Worm (Caenorhabditis elegans) whole organism, L4/young adult: ENCODE results near the gene cku-80.

ENCODE experiments used
- W03F9.2 ChIP-seq: fragments of 150-350 bp; optimal IDR thresholded peaks from 2 replicates; lab custom pipeline; 2014; ENCODE audit warnings: missing biosample characterization, missing genetic modification characterization
- dao-5 ChIP-seq: sonication (generic microtip); optimal IDR thresholded peaks from 2 replicates; lab custom pipeline; 2016; ENCODE audit warnings: missing genotype, missing genetic modification characterization, moderate library complexity, missing compliant biosample characterization
- him-1 ChIP-seq: sonication (generic microtip); optimal IDR thresholded peaks from 2 replicates; lab custom pipeline; 2016; ENCODE audit warnings: missing genotype, missing genetic modification reagents, missing genetic modification characterization, missing compliant biosample characterization

Gene cku-80

DNA sequence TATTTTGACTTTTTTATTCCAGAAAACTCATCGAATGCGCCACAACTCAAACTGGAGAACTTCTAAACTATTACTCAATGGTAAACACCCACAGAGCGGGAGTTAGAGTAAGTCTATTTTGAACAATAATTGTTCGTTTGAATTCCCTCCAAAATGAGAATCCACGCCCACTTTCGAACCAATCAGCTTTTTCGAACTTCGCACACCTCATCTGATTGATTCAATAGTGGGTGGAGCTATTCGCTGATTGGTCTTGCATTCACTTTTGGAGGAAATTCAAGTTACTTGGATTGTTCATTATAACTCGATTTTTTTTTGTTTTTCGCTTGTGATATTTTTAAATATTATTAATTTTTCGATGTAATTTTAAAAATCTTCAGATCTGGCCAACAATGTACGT lies 23.8 kb upstream of the cku-80 start:
- no peak for TF ChIP-seq him-1

ce11 chrIII:4397115-4397514 lies 22.5 kb upstream of the cku-80 start, which contains the start of gene R07E5.5:
Gene R07E5.5, plus strand, starts transcription at chrIII:4397415.
- no peak for TF ChIP-seq W03F9.2 (tag; lab: Kevin White, UChicago)
- no peak for TF ChIP-seq him-1
- TF ChIP-seq dao-5, result no peak

- TF ChIP-seq him-1 (no peak), W03F9.2 (tag; lab: Kevin White, UChicago) (no peak), dao-5 (no peak)
Measured at ce11 chrIII:4398463-4398862, 21.2 kb upstream of the cku-80 start, which contains the start of gene R07E5.6. Gene R07E5.6, plus strand, starts transcription at chrIII:4398763.

- TF ChIP-seq W03F9.2 (tag; lab: Kevin White, UChicago), result no peak
- no peak for TF ChIP-seq him-1
- no peak for TF ChIP-seq dao-5
Measured at ce11 chrIII:4401142-4401541, 18.5 kb upstream of the cku-80 start, which contains the start of gene R07E5.15. Gene R07E5.15, plus strand, starts transcription at chrIII:4401442.

DNA sequence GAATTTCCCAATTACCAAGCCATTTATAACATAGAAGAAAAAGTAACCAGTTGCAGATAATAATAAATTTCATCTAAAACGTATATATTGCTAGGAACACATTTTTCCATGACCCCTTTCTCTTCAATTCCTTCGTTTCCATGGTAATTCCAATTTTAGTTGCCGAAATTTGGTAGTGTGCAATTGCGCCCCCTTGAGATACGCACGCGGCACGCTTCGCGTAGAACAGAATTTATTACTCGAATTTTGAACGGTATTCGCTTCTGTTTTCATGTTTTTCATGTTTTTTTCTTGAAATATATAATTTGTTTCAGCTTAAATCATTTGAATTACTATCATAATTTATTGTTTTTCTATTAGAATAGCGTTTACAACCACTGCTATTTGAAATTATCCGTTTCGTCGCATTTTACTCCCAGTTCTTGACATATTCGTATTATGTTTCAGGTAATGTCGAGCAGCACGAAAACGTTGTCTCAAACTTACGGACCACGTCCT lies 15.3 kb upstream of the cku-80 start, which contains the start of the genes R07E5.17 and snfc-5:
TSS of gene R07E5.17 (minus strand) at position 98 of the 498 bp plus-strand sequence.
TSS of gene snfc-5 (plus strand) at position 448 of the 498 bp plus-strand sequence.
- TF ChIP-seq W03F9.2 (tag; lab: Kevin White, UChicago), result no peak
- TF ChIP-seq him-1, result no peak
- TF ChIP-seq dao-5, result no peak

ce11 chrIII:4405986-4406385 lies 13.7 kb upstream of the cku-80 start, which contains the start of gene rnp-4:
Gene rnp-4, plus strand, starts transcription at chrIII:4406286.
- TF ChIP-seq him-1 (no peak), dao-5 (no peak), W03F9.2 (tag; lab: Kevin White, UChicago) (no peak)

ce11 chrIII:4407144-4407543 lies 12.5 kb upstream of the cku-80 start, which contains the start of gene prdx-3:
Gene prdx-3, plus strand, starts transcription at chrIII:4407444.
- no peak for TF ChIP-seq dao-5

DNA sequence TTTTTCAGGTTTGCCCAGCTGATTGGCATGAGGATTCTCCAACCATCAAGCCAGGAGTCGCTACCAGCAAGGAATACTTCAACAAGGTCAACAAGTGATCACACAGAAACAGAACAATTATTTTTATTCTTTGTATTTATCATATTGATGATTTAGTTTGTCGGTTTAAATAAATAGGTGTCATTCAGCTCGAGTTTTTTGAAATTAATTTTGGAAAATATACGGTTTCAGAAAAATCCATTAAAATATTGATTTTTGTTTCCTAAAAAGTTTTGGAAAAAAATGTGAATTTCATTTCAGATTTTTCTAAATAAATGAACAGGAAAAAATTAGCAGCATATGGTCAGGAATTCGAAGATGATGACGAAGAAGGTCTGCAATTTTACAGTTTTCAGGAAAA lies 11.4 kb upstream of the cku-80 start, which contains the start of gene gpch-1:
TSS of gene gpch-1 (plus strand) at position 301 of the 400 bp plus-strand sequence.
- no peak for TF ChIP-seq W03F9.2 (tag; lab: Kevin White, UChicago)
- TF ChIP-seq dao-5, result no peak
- no peak for TF ChIP-seq him-1

- no peak for TF ChIP-seq him-1
- no peak for TF ChIP-seq W03F9.2 (tag; lab: Kevin White, UChicago)
- TF ChIP-seq dao-5, result no peak
Measured at ce11 chrIII:4412108-4413009, 7.3 kb upstream of the cku-80 start.

DNA sequence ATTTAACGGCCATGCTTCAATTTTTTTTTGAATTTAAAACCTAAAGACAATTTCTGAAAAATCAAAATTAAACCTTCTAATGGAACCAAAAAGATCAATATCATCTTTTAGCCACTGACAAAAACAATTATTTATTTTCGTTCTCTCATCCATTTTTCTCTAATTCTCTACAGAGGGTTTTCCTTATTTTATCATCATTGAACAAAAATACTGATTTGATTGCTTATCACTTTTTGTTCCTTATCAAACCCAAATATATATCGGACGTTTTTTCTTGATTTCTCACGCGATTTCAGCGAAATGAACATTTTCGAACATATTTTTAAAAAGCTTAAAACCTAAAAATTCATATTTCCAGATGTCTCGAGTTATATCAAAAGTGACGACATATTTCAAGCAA lies 6.5 kb upstream of the cku-80 start, which contains the start of gene mpc-1:
TSS of gene mpc-1 (plus strand) at position 359 of the 400 bp plus-strand sequence.
- TF ChIP-seq dao-5 (no peak), him-1 (no peak), W03F9.2 (tag; lab: Kevin White, UChicago) (no peak)

ce11 chrIII:4415135-4415534 lies 4.5 kb upstream of the cku-80 start, which contains the start of gene R07E5.11:
Gene R07E5.11, minus strand, starts transcription at chrIII:4415235.
- TF ChIP-seq dao-5 (no peak), him-1 (no peak), W03F9.2 (tag; lab: Kevin White, UChicago) (no peak)

- TF ChIP-seq dao-5, result no peak
- no peak for TF ChIP-seq him-1
- no peak for TF ChIP-seq W03F9.2 (tag; lab: Kevin White, UChicago)
Measured at ce11 chrIII:4417956-4418355, 1.7 kb upstream of the cku-80 start, which contains the start of the genes R07E5.19 and pdcd-2. Gene R07E5.19, minus strand, starts transcription at chrIII:4418056. Gene pdcd-2, minus strand, starts transcription at chrIII:4418057.

DNA sequence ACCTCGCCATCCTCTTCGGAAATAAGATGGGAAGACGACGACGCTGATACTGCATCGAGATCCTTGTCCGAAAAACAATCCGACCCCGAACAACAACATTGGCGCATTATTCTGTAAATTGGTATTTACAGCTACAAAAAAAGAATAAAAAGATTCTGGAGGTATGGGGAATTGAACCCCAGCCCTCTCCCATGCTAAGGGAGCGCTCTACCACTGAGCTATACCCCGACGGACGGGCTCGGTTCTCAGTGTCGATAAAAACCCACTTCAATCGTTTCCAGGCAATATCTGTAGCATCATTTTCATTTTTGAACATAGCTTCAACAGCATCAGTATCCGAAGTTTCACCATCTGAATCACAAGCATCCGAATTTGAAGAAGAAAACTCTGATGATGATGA lies 9.1 kb downstream of the cku-80 start:
- TF ChIP-seq dao-5 (no peak), him-1 (no peak), W03F9.2 (tag; lab: Kevin White, UChicago) (no peak)

- TF ChIP-seq him-1 (no peak), dao-5 (no peak), W03F9.2 (tag; lab: Kevin White, UChicago) (no peak)
Measured at ce11 chrIII:4429402-4429801, 9.8 kb downstream of the cku-80 start, which contains the start of gene C28A5.6. Gene C28A5.6, minus strand, starts transcription at chrIII:4429502.
